Worm (Caenorhabditis elegans) whole organism, young adult: ENCODE results near the gene Y116A8C.27.

Source experiments
- F23B12.7 ChIP-seq: sonication (generic microtip); optimal IDR thresholded peaks from 2 replicates; lab custom pipeline; 2017; ENCODE audit warnings: missing genetic modification characterization, mild to moderate bottlenecking, missing compliant biosample characterization, antibody characterized with exemption, moderate library complexity; ENCODE audit not compliant: insufficient read depth
- ama-1 ChIP-seq, 3 experiments: fragments of 150-350 bp in 1 of 3; sonication (generic microtip) in 2 of 3; optimal IDR thresholded peaks; 2 replicates each; lab custom pipeline; 2014 to 2018; ENCODE audit warnings: missing biosample characterization in 2 of 3, missing genetic modification characterization in 2 of 3, missing genetic modification reagents in 2 of 3
- lag-1 ChIP-seq: fragments of 200-800 bp; sonication (Bioruptor generic); IDR thresholded peaks from 2 replicates; pipeline ENCODE4 v1.3.6; 2022; ENCODE audit warnings: missing genetic modification reagents, missing genetic modification characterization, missing compliant biosample characterization
- madf-3 ChIP-seq: fragments of 200-800 bp; sonication (Bioruptor generic); IDR thresholded peaks from 2 replicates; pipeline ENCODE4 v1.3.6; 2022; ENCODE audit warnings: missing genetic modification reagents, missing genetic modification characterization, missing compliant biosample characterization
- snpc-1.3 ChIP-seq: sonication (generic microtip); optimal IDR thresholded peaks from 2 replicates; lab custom pipeline; 2017; ENCODE audit warnings: missing genetic modification characterization, mild to moderate bottlenecking, missing compliant biosample characterization, antibody characterized with exemption, moderate library complexity, missing genotype, missing genetic modification reagents; ENCODE audit not compliant: insufficient read depth
- snpc-4 ChIP-seq, 5 experiments: fragments of 150-350 bp in 1 of 5; sonication (generic microtip) in 4 of 5; optimal IDR thresholded peaks; 2 replicates each; lab custom pipeline; 2014 to 2018; ENCODE audit warnings: missing genetic modification characterization in 5 of 5, missing biosample characterization in 3 of 5, antibody characterized with exemption in 2 of 5, mild to moderate bottlenecking in 2 of 5, missing compliant biosample characterization in 2 of 5, missing genotype in 2 of 5, moderate library complexity in 2 of 5, missing genetic modification reagents in 1 of 5
- tlf-1 ChIP-seq: fragments of 200-800 bp; sonication (Bioruptor generic); optimal IDR thresholded peaks from 2 replicates; lab custom pipeline; 2018; ENCODE audit warnings: mild to moderate bottlenecking, missing genetic modification characterization, missing compliant biosample characterization
- unc-62 ChIP-seq: fragments of 150-350 bp; optimal IDR thresholded peaks from 2 replicates; lab custom pipeline; 2014; ENCODE audit warnings: missing biosample characterization, missing genetic modification reagents, missing genetic modification characterization

- TF ChIP-seq unc-62 (GFP tag; lab: Kevin White, UChicago) (no peak), ama-1 (optimal IDR thresholded peaks at IDR 0.05; lab: Kevin White, UChicago) (no peak), ama-1 (GFP tag; optimal IDR thresholded peaks at IDR 0.05; lab: Kevin White, UChicago) (no peak), tlf-1 (peak; percentile 43), F23B12.7 (tag; lab: Kevin White, UChicago) (no peak), lag-1 (GFP tag; lab: Robert Waterston, UW) (no peak), snpc-1.3 (no peak), madf-3 (0 out of 2 replicates have a peak, but pooled peaks have one; percentile 59), snpc-4 (GFP tag; optimal IDR thresholded peaks at IDR 0.05; lab: Kevin White, UChicago) (peak; percentile 45), snpc-4 (tag; optimal IDR thresholded peaks at IDR 0.05; lab: Kevin White, UChicago) (peak in 1 of 4 experiments; percentile 88)
Measured at ce11 chrIV:17088849-17089248, 7.2 kb downstream of the Y116A8C.27 start, which contains the start of gene Y116A8C.43.
